Worm (Caenorhabditis elegans) whole organism, L3 larva: ENCODE measurements around the gene F26A1.4.

Experiments
- ZK546.5 ChIP-seq: sonication (generic microtip); optimal IDR thresholded peaks from 2 replicates; lab custom pipeline; 2017; ENCODE audit warnings: missing biosample characterization, missing genetic modification characterization
- ama-1 ChIP-seq: fragments of 150-350 bp; optimal IDR thresholded peaks from 2 replicates; lab custom pipeline; 2018
- ceh-16 ChIP-seq: sonication (generic microtip); optimal IDR thresholded peaks from 2 replicates; lab custom pipeline; 2017; ENCODE audit warnings: missing biosample characterization, missing genetic modification characterization
- ceh-28 ChIP-seq: fragments of 150-350 bp; optimal IDR thresholded peaks from 2 replicates; lab custom pipeline; 2014; ENCODE audit warnings: missing biosample characterization, missing genetic modification reagents, missing genetic modification characterization
- ceh-82 ChIP-seq: fragments of 150-350 bp; optimal IDR thresholded peaks from 2 replicates; lab custom pipeline; 2014; ENCODE audit warnings: missing biosample characterization, missing genetic modification characterization
- ceh-9 ChIP-seq: sonication (generic microtip); optimal IDR thresholded peaks from 2 replicates; lab custom pipeline; 2018; ENCODE audit warnings: missing biosample characterization, missing genetic modification characterization
- daf-12 ChIP-seq: fragments of 150-350 bp; optimal IDR thresholded peaks from 2 replicates; lab custom pipeline; 2014; ENCODE audit warnings: missing biosample characterization, missing genetic modification reagents, missing genetic modification characterization
- egl-27 ChIP-seq: sonication (generic microtip); optimal IDR thresholded peaks from 4 replicates; lab custom pipeline; 2017; ENCODE audit warnings: missing biosample characterization, missing genetic modification reagents, missing genetic modification characterization
- egl-5 ChIP-seq: fragments of 150-350 bp; optimal IDR thresholded peaks from 2 replicates; lab custom pipeline; 2017; ENCODE audit warnings: missing biosample characterization, missing genetic modification reagents, missing genetic modification characterization, inconsistent platforms
- elt-1 ChIP-seq: fragments of 150-350 bp; optimal IDR thresholded peaks from 2 replicates; lab custom pipeline; 2014; ENCODE audit warnings: missing biosample characterization, missing genetic modification characterization
- elt-2 ChIP-seq: sonication (generic microtip); optimal IDR thresholded peaks from 2 replicates; lab custom pipeline; 2016; ENCODE audit warnings: missing genetic modification reagents, mild to moderate bottlenecking, missing genetic modification characterization, missing compliant biosample characterization
- elt-3 ChIP-seq, 3 experiments: fragments of 150-350 bp in 1 of 3; sonication (generic microtip) in 2 of 3; optimal IDR thresholded peaks; 2 replicates in 2 of 3; 4 replicates in 1 of 3; lab custom pipeline; 2014 to 2017; ENCODE audit warnings: missing biosample characterization in 3 of 3, missing genetic modification characterization in 3 of 3
- eor-1 ChIP-seq, 2 experiments: fragments of 150-350 bp; optimal IDR thresholded peaks; 2 replicates each; lab custom pipeline; 2014 to 2018; ENCODE audit warnings: missing biosample characterization in 2 of 2, missing genetic modification characterization in 2 of 2
- fkh-10 ChIP-seq: sonication (generic microtip); optimal IDR thresholded peaks from 2 replicates; lab custom pipeline; 2017; ENCODE audit warnings: missing biosample characterization, missing genetic modification reagents, missing genetic modification characterization
- fkh-2 ChIP-seq: fragments of 150-350 bp; optimal IDR thresholded peaks from 2 replicates; lab custom pipeline; 2014; ENCODE audit warnings: missing biosample characterization, missing genetic modification reagents, missing genetic modification characterization
- hmg-11 ChIP-seq: sonication (generic microtip); optimal IDR thresholded peaks from 2 replicates; lab custom pipeline; 2016; ENCODE audit warnings: missing genetic modification characterization, missing compliant biosample characterization
- jun-1 ChIP-seq: fragments of 150-350 bp; optimal IDR thresholded peaks from 2 replicates; lab custom pipeline; 2014; ENCODE audit warnings: missing biosample characterization, missing genetic modification reagents, missing genetic modification characterization
- lsy-12 ChIP-seq: sonication (generic microtip); optimal IDR thresholded peaks from 2 replicates; lab custom pipeline; 2016; ENCODE audit warnings: mild to moderate bottlenecking, missing genetic modification characterization, missing compliant biosample characterization
- nfya-1 ChIP-seq: sonication (generic microtip); optimal IDR thresholded peaks from 2 replicates; lab custom pipeline; 2017; ENCODE audit warnings: missing genetic modification characterization, mild to moderate bottlenecking, missing compliant biosample characterization, antibody characterized with exemption, moderate library complexity; ENCODE audit not compliant: insufficient read depth
- nhr-12 ChIP-seq: fragments of 150-350 bp; optimal IDR thresholded peaks from 2 replicates; lab custom pipeline; 2014; ENCODE audit warnings: missing biosample characterization, missing genetic modification characterization
- nhr-23 ChIP-seq: fragments of 150-350 bp; optimal IDR thresholded peaks from 2 replicates; lab custom pipeline; 2014; ENCODE audit warnings: missing biosample characterization, missing genetic modification reagents, missing genetic modification characterization
- nhr-237 ChIP-seq: fragments of 150-350 bp; optimal IDR thresholded peaks from 2 replicates; lab custom pipeline; 2014; ENCODE audit warnings: missing biosample characterization, missing genetic modification characterization
- nhr-25 ChIP-seq: sonication (generic microtip); optimal IDR thresholded peaks from 2 replicates; lab custom pipeline; 2017; ENCODE audit warnings: missing biosample characterization, missing genetic modification characterization
- nhr-43 ChIP-seq: sonication (generic microtip); optimal IDR thresholded peaks from 2 replicates; lab custom pipeline; 2016; ENCODE audit warnings: mild to moderate bottlenecking, missing genetic modification characterization, missing compliant biosample characterization; ENCODE audit not compliant: poor library complexity, severe bottlenecking
- nhr-67 ChIP-seq: fragments of 150-350 bp; optimal IDR thresholded peaks from 2 replicates; lab custom pipeline; 2014; ENCODE audit warnings: missing biosample characterization, missing genetic modification characterization
- nhr-76 ChIP-seq: fragments of 150-350 bp; sonication (generic microtip); optimal IDR thresholded peaks from 5 replicates; lab custom pipeline; 2014; ENCODE audit warnings: missing biosample characterization, missing genetic modification characterization
- pqm-1 ChIP-seq: fragments of 150-350 bp; optimal IDR thresholded peaks from 2 replicates; lab custom pipeline; 2017; ENCODE audit warnings: missing biosample characterization, missing genetic modification characterization, inconsistent platforms
- sea-2 ChIP-seq: fragments of 150-350 bp; sonication (generic microtip); optimal IDR thresholded peaks from 4 replicates; lab custom pipeline; 2014; ENCODE audit warnings: missing biosample characterization, missing genetic modification reagents, missing genetic modification characterization
- skn-1 ChIP-seq: fragments of 150-350 bp; optimal IDR thresholded peaks from 2 replicates; lab custom pipeline; 2014; ENCODE audit warnings: missing biosample characterization, missing genetic modification characterization
- tbx-2 ChIP-seq: sonication (generic microtip); optimal IDR thresholded peaks from 2 replicates; lab custom pipeline; 2016; ENCODE audit warnings: mild to moderate bottlenecking, missing genetic modification characterization, missing compliant biosample characterization
- unc-39 ChIP-seq: sonication (generic microtip); optimal IDR thresholded peaks from 4 replicates; lab custom pipeline; 2017; ENCODE audit warnings: missing biosample characterization, missing genetic modification characterization
- ztf-11 ChIP-seq: fragments of 150-350 bp; optimal IDR thresholded peaks from 2 replicates; lab custom pipeline; 2014; ENCODE audit warnings: missing biosample characterization, missing genetic modification characterization
- ztf-4 ChIP-seq: fragments of 150-350 bp; optimal IDR thresholded peaks from 2 replicates; lab custom pipeline; 2014; ENCODE audit warnings: missing biosample characterization, missing genetic modification characterization

The F26A1.4 gene

ce11 chrIII:4822140-4822539, 4.8 kb downstream of the F26A1.4 start, which contains the start of gene F26A1.8:
Gene F26A1.8, minus strand, starts transcription at chrIII:4822240.
- TF ChIP-seq daf-12 (tag; lab: Kevin White, UChicago) (no peak), nhr-43 (no peak), egl-27 (tag; lab: Kevin White, UChicago) (no peak), pqm-1 (tag; lab: Kevin White, UChicago) (no peak), nhr-67 (no peak), ceh-9 (tag; lab: Kevin White, UChicago) (no peak), elt-1 (tag; lab: Kevin White, UChicago) (no peak), ceh-82 (tag; lab: Kevin White, UChicago) (no peak), ztf-11 (tag; lab: Kevin White, UChicago) (no peak), elt-2 (tag; lab: Kevin White, UChicago) (no peak), ztf-4 (tag; lab: Kevin White, UChicago) (no peak), nhr-25 (no peak), ama-1 (no peak)

- TF ChIP-seq ama-1 (no peak), nhr-23 (tag; lab: Kevin White, UChicago) (no peak), nhr-76 (tag; lab: Kevin White, UChicago) (no peak), tbx-2 (tag; lab: Kevin White, UChicago) (no peak)
Observed at ce11 chrIII:4826606-4827005, 9.3 kb downstream of the F26A1.4 start, which contains the start of gene F26A1.3. Gene F26A1.3, plus strand, starts transcription at chrIII:4826906.

ce11 chrIII:4829440-4829839, 12.1 kb downstream of the F26A1.4 start, which contains the start of gene F26A1.9:
Gene F26A1.9, minus strand, starts transcription at chrIII:4829540.
- TF ChIP-seq ama-1 = no peak
- no peak for TF ChIP-seq lsy-12 (tag; lab: Kevin White, UChicago)
- no peak for TF ChIP-seq fkh-2 (tag; lab: Kevin White, UChicago)

- TF ChIP-seq hmg-11 (tag; lab: Kevin White, UChicago) = no peak
- no peak for TF ChIP-seq ztf-4 (tag; lab: Kevin White, UChicago)
- no peak for TF ChIP-seq jun-1 (tag; lab: Kevin White, UChicago)
- TF ChIP-seq ama-1 = no peak
- no peak for TF ChIP-seq nhr-12 (tag; lab: Kevin White, UChicago)
- TF ChIP-seq ceh-9 (tag; lab: Kevin White, UChicago) = no peak
- TF ChIP-seq ZK546.5 (tag; lab: Kevin White, UChicago) = no peak
- TF ChIP-seq nhr-237 (tag; lab: Kevin White, UChicago) = no peak
- no peak for TF ChIP-seq ceh-16
- TF ChIP-seq nhr-43 = no peak
- TF ChIP-seq sea-2 (GFP tag; lab: Kevin White, UChicago) = no peak
- TF ChIP-seq eor-1 (tag; optimal IDR thresholded peaks at IDR 0.05; lab: Kevin White, UChicago) = no peak
- TF ChIP-seq egl-27 (tag; lab: Kevin White, UChicago) = no peak
- TF ChIP-seq egl-5 (tag; lab: Kevin White, UChicago) = no peak
- no peak for TF ChIP-seq ceh-28 (tag; lab: Kevin White, UChicago)
- TF ChIP-seq nfya-1 (tag; lab: Kevin White, UChicago) = no peak
- no peak for TF ChIP-seq elt-3 (tag; optimal IDR thresholded peaks at IDR 0.05; lab: Kevin White, UChicago)
- no peak for TF ChIP-seq nhr-23 (tag; lab: Kevin White, UChicago)
- no peak for TF ChIP-seq fkh-10
- no peak for TF ChIP-seq elt-1 (tag; lab: Kevin White, UChicago)
- TF ChIP-seq, all 47 proteins: peak for 0
Observed at ce11 chrIII:4830207-4830606, 12.9 kb downstream of the F26A1.4 start, which contains the start of gene nspd-9. Gene nspd-9, minus strand, starts transcription at chrIII:4830307.

- TF ChIP-seq nhr-25 (no peak), skn-1 (tag; lab: Kevin White, UChicago) (no peak), unc-39 (tag; lab: Kevin White, UChicago) (no peak), nhr-12 (tag; lab: Kevin White, UChicago) (no peak)
Observed at ce11 chrIII:4837429-4837828, 20.1 kb downstream of the F26A1.4 start, which contains the start of the genes acbp-7 and F26A1.19. Gene acbp-7, plus strand, starts transcription at chrIII:4837729. Gene F26A1.19, plus strand, starts transcription at chrIII:4837731.
